Worm (Caenorhabditis elegans) whole organism, L3 larva: ENCODE data around the gene gadr-2.
A peak's percentile ranks its signal among the peaks of the same experiment; 100 is the strongest.

ENCODE experiments used
- ZK546.5 ChIP-seq: sonication (generic microtip); optimal IDR thresholded peaks from 2 replicates; lab custom pipeline; 2017; ENCODE audit warnings: missing biosample characterization, missing genetic modification characterization
- aly-2 ChIP-seq: fragments of 150-350 bp; optimal IDR thresholded peaks from 2 replicates; lab custom pipeline; 2014; ENCODE audit warnings: missing biosample characterization, missing genetic modification characterization
- ama-1 ChIP-seq: fragments of 150-350 bp; optimal IDR thresholded peaks from 2 replicates; lab custom pipeline; 2018
- ceh-16 ChIP-seq: sonication (generic microtip); optimal IDR thresholded peaks from 2 replicates; lab custom pipeline; 2017; ENCODE audit warnings: missing biosample characterization, missing genetic modification characterization
- ceh-82 ChIP-seq: fragments of 150-350 bp; optimal IDR thresholded peaks from 2 replicates; lab custom pipeline; 2014; ENCODE audit warnings: missing biosample characterization, missing genetic modification characterization
- ceh-9 ChIP-seq: sonication (generic microtip); optimal IDR thresholded peaks from 2 replicates; lab custom pipeline; 2018; ENCODE audit warnings: missing biosample characterization, missing genetic modification characterization
- daf-12 ChIP-seq: fragments of 150-350 bp; optimal IDR thresholded peaks from 2 replicates; lab custom pipeline; 2014; ENCODE audit warnings: missing biosample characterization, missing genetic modification reagents, missing genetic modification characterization
- egl-27 ChIP-seq: sonication (generic microtip); optimal IDR thresholded peaks from 4 replicates; lab custom pipeline; 2017; ENCODE audit warnings: missing biosample characterization, missing genetic modification reagents, missing genetic modification characterization
- elt-1 ChIP-seq: fragments of 150-350 bp; optimal IDR thresholded peaks from 2 replicates; lab custom pipeline; 2014; ENCODE audit warnings: missing biosample characterization, missing genetic modification characterization
- elt-2 ChIP-seq: sonication (generic microtip); optimal IDR thresholded peaks from 2 replicates; lab custom pipeline; 2016; ENCODE audit warnings: missing genetic modification reagents, mild to moderate bottlenecking, missing genetic modification characterization, missing compliant biosample characterization
- elt-3 ChIP-seq, 3 experiments: fragments of 150-350 bp in 1 of 3; sonication (generic microtip) in 2 of 3; optimal IDR thresholded peaks; 2 replicates in 2 of 3; 4 replicates in 1 of 3; lab custom pipeline; 2014 to 2017; ENCODE audit warnings: missing biosample characterization in 3 of 3, missing genetic modification characterization in 3 of 3
- eor-1 ChIP-seq, 2 experiments: fragments of 150-350 bp; optimal IDR thresholded peaks; 2 replicates each; lab custom pipeline; 2014 to 2018; ENCODE audit warnings: missing biosample characterization in 2 of 2, missing genetic modification characterization in 2 of 2
- fkh-10 ChIP-seq: sonication (generic microtip); optimal IDR thresholded peaks from 2 replicates; lab custom pipeline; 2017; ENCODE audit warnings: missing biosample characterization, missing genetic modification reagents, missing genetic modification characterization
- hmg-11 ChIP-seq: sonication (generic microtip); optimal IDR thresholded peaks from 2 replicates; lab custom pipeline; 2016; ENCODE audit warnings: missing genetic modification characterization, missing compliant biosample characterization
- lin-15B ChIP-seq: fragments of 150-350 bp; optimal IDR thresholded peaks from 2 replicates; lab custom pipeline; 2014; ENCODE audit warnings: missing biosample characterization, missing genetic modification characterization
- lin-39 ChIP-seq: fragments of 150-350 bp; optimal IDR thresholded peaks from 2 replicates; lab custom pipeline; 2018; ENCODE audit warnings: missing biosample characterization, missing genetic modification reagents, missing genetic modification characterization
- lsy-12 ChIP-seq: sonication (generic microtip); optimal IDR thresholded peaks from 2 replicates; lab custom pipeline; 2016; ENCODE audit warnings: mild to moderate bottlenecking, missing genetic modification characterization, missing compliant biosample characterization
- mml-1 ChIP-seq: fragments of 150-350 bp; sonication (generic microtip); optimal IDR thresholded peaks from 3 replicates; lab custom pipeline; 2014; ENCODE audit warnings: missing biosample characterization, missing genetic modification characterization
- nfya-1 ChIP-seq: sonication (generic microtip); optimal IDR thresholded peaks from 2 replicates; lab custom pipeline; 2017; ENCODE audit warnings: missing genetic modification characterization, mild to moderate bottlenecking, missing compliant biosample characterization, antibody characterized with exemption, moderate library complexity; ENCODE audit not compliant: insufficient read depth
- nhr-11 ChIP-seq: fragments of 150-350 bp; optimal IDR thresholded peaks from 2 replicates; lab custom pipeline; 2014; ENCODE audit warnings: missing biosample characterization, missing genetic modification characterization
- nhr-12 ChIP-seq: fragments of 150-350 bp; optimal IDR thresholded peaks from 2 replicates; lab custom pipeline; 2014; ENCODE audit warnings: missing biosample characterization, missing genetic modification characterization
- nhr-23 ChIP-seq: fragments of 150-350 bp; optimal IDR thresholded peaks from 2 replicates; lab custom pipeline; 2014; ENCODE audit warnings: missing biosample characterization, missing genetic modification reagents, missing genetic modification characterization
- nhr-237 ChIP-seq: fragments of 150-350 bp; optimal IDR thresholded peaks from 2 replicates; lab custom pipeline; 2014; ENCODE audit warnings: missing biosample characterization, missing genetic modification characterization
- nhr-25 ChIP-seq: sonication (generic microtip); optimal IDR thresholded peaks from 2 replicates; lab custom pipeline; 2017; ENCODE audit warnings: missing biosample characterization, missing genetic modification characterization
- nhr-43 ChIP-seq: sonication (generic microtip); optimal IDR thresholded peaks from 2 replicates; lab custom pipeline; 2016; ENCODE audit warnings: mild to moderate bottlenecking, missing genetic modification characterization, missing compliant biosample characterization; ENCODE audit not compliant: poor library complexity, severe bottlenecking
- nhr-67 ChIP-seq: fragments of 150-350 bp; optimal IDR thresholded peaks from 2 replicates; lab custom pipeline; 2014; ENCODE audit warnings: missing biosample characterization, missing genetic modification characterization
- nhr-76 ChIP-seq: fragments of 150-350 bp; sonication (generic microtip); optimal IDR thresholded peaks from 5 replicates; lab custom pipeline; 2014; ENCODE audit warnings: missing biosample characterization, missing genetic modification characterization
- nhr-77 ChIP-seq: fragments of 150-350 bp; optimal IDR thresholded peaks from 2 replicates; lab custom pipeline; 2014; ENCODE audit warnings: missing biosample characterization, missing genetic modification characterization
- pha-4 ChIP-seq: fragments of 150-350 bp; optimal IDR thresholded peaks from 2 replicates; lab custom pipeline; 2014; ENCODE audit warnings: missing biosample characterization, missing genetic modification reagents, missing genetic modification characterization
- pqm-1 ChIP-seq: fragments of 150-350 bp; optimal IDR thresholded peaks from 2 replicates; lab custom pipeline; 2017; ENCODE audit warnings: missing biosample characterization, missing genetic modification characterization, inconsistent platforms
- sea-2 ChIP-seq: fragments of 150-350 bp; sonication (generic microtip); optimal IDR thresholded peaks from 4 replicates; lab custom pipeline; 2014; ENCODE audit warnings: missing biosample characterization, missing genetic modification reagents, missing genetic modification characterization
- skn-1 ChIP-seq: fragments of 150-350 bp; optimal IDR thresholded peaks from 2 replicates; lab custom pipeline; 2014; ENCODE audit warnings: missing biosample characterization, missing genetic modification characterization
- snpc-4 ChIP-seq: fragments of 150-350 bp; optimal IDR thresholded peaks from 2 replicates; lab custom pipeline; 2014; ENCODE audit warnings: missing biosample characterization, missing genetic modification characterization
- tbx-2 ChIP-seq: sonication (generic microtip); optimal IDR thresholded peaks from 2 replicates; lab custom pipeline; 2016; ENCODE audit warnings: mild to moderate bottlenecking, missing genetic modification characterization, missing compliant biosample characterization
- unc-62 ChIP-seq: fragments of 150-350 bp; sonication (generic microtip); optimal IDR thresholded peaks from 4 replicates; lab custom pipeline; 2014; ENCODE audit warnings: missing biosample characterization, missing genetic modification reagents, missing genetic modification characterization
- zag-1 ChIP-seq: fragments of 150-350 bp; optimal IDR thresholded peaks from 2 replicates; lab custom pipeline; 2014; ENCODE audit warnings: missing biosample characterization, missing genetic modification characterization
- ztf-11 ChIP-seq: fragments of 150-350 bp; optimal IDR thresholded peaks from 2 replicates; lab custom pipeline; 2014; ENCODE audit warnings: missing biosample characterization, missing genetic modification characterization
- ztf-4 ChIP-seq: fragments of 150-350 bp; optimal IDR thresholded peaks from 2 replicates; lab custom pipeline; 2014; ENCODE audit warnings: missing biosample characterization, missing genetic modification characterization

The gadr-2 gene

DNA sequence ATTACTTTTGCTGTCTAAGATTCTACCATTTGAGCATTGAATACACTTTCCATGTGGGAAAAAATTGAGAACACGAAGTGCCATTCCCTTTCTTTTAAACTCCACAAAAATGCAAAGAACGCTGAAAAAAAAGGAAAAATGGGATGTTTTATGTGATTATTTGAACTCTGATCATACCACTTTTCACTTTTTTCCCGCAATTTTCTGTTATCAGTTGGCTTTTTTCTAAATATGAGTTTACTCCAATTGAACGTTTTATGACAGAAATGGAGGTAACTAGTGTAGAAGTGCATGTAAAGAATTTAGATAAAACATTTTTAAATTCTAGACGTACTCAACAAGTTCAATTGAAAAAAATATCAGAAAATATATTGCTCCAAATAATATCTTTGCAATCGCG lies 43.5 kb downstream of the gadr-2 start:
- no peak for TF ChIP-seq nfya-1
- TF ChIP-seq fkh-10, result no peak
- TF ChIP-seq ZK546.5 (tag; lab: Kevin White, UChicago), result no peak
- TF ChIP-seq nhr-237 (tag; lab: Kevin White, UChicago), result no peak
- TF ChIP-seq pqm-1 (tag; lab: Kevin White, UChicago), result peak; percentile 28
- TF ChIP-seq elt-2 (tag; lab: Kevin White, UChicago), result peak; percentile 79
- no peak for TF ChIP-seq ceh-16 (tag; lab: Kevin White, UChicago)
- no peak for TF ChIP-seq elt-3 (tag; optimal IDR thresholded peaks at IDR 0.05; lab: Kevin White, UChicago)
- TF ChIP-seq pha-4, result peak; percentile 20
- no peak for TF ChIP-seq ztf-11
- TF ChIP-seq lin-15B (tag; lab: Kevin White, UChicago), result no peak
- TF ChIP-seq unc-62, result no peak
- TF ChIP-seq sea-2 (GFP tag; lab: Kevin White, UChicago), result no peak
- TF ChIP-seq lin-39, result no peak
- no peak for TF ChIP-seq nhr-77 (tag; lab: Kevin White, UChicago)
- no peak for TF ChIP-seq nhr-11 (tag; lab: Kevin White, UChicago)
- no peak for TF ChIP-seq aly-2 (tag; lab: Kevin White, UChicago)

DNA sequence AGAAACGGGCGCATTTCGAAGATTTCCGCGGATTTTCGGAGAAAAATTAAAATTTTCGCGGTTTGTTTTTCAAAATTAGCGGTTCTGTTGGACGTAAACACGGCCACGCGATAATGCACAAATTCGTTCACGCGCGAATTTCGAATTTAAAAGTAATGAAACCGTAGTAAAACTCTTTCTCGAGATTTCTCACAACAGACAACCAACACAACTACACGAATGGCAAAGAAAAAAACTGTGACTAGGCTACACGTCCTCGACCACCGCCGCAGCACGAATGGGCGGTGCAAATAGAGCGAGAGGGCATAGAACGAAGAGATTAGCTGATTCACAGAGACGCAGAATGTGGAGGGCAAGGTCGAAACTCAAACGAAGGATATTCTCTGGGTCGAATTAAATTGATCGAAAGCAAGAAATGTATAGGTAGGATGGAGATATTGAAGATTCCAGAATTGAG lies 44.0 kb downstream of the gadr-2 start, which contains the start of gene idh-1:
Gene idh-1 (minus strand): TSS at position 228 of the 457 bp plus-strand sequence.
- TF ChIP-seq nfya-1, result peak; percentile 58
- no peak for TF ChIP-seq mml-1
- no peak for TF ChIP-seq nhr-12 (tag; lab: Kevin White, UChicago)
- TF ChIP-seq ztf-4, result no peak
- peak; percentile 89 for TF ChIP-seq ama-1
- peak; percentile 88 for TF ChIP-seq nhr-25
- no peak for TF ChIP-seq unc-62
- TF ChIP-seq lsy-12, result no peak
- peak; percentile 45 for TF ChIP-seq nhr-23
- no peak for TF ChIP-seq elt-1 (tag; lab: Kevin White, UChicago)
- no peak for TF ChIP-seq nhr-67 (tag; lab: Kevin White, UChicago)
- TF ChIP-seq pha-4, result peak; percentile 25
- no peak for TF ChIP-seq aly-2 (tag; lab: Kevin White, UChicago)
- peak; percentile 59 for TF ChIP-seq lin-39
- peak; percentile 83 for TF ChIP-seq snpc-4 (tag; lab: Kevin White, UChicago)
- no peak for TF ChIP-seq ZK546.5 (tag; lab: Kevin White, UChicago)
- peak; percentile 17 for TF ChIP-seq pqm-1 (tag; lab: Kevin White, UChicago)
- peak; percentile 27 for TF ChIP-seq hmg-11 (tag; lab: Kevin White, UChicago)
- no peak for TF ChIP-seq nhr-76
- TF ChIP-seq nhr-11 (tag; lab: Kevin White, UChicago), result no peak
- TF ChIP-seq lin-15B (tag; lab: Kevin White, UChicago), result peak; percentile 62

DNA sequence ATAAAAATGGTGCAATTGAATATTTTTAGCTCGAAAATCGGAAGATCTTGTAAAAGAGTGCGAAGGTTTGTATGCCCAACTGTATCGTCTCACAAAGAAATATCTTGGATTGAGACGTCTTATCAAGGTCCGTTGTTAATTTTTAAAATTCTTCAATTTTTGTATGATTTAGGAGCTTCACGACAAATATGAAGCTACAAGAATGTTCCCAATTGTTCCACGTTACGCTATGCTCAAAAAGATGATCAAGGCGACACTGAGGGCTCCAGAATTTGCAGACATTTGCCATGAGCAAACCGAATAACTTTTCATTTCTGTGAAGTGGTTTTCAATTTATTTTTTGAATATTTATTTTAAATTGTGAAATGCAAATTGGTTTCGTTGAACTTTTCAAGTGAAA lies 46.2 kb downstream of the gadr-2 start:
- TF ChIP-seq elt-2 (tag; lab: Kevin White, UChicago) (peak; percentile 50), nhr-25 (peak; percentile 60), eor-1 (tag; optimal IDR thresholded peaks at IDR 0.05; lab: Kevin White, UChicago) (no peak), elt-1 (tag; lab: Kevin White, UChicago) (no peak), nhr-77 (tag; lab: Kevin White, UChicago) (no peak), tbx-2 (tag; lab: Kevin White, UChicago) (peak; percentile 40), elt-3 (tag; optimal IDR thresholded peaks at IDR 0.05; lab: Kevin White, UChicago) (peak in 1 of 3 experiments; percentile 10), nhr-43 (tag; lab: Kevin White, UChicago) (peak; percentile 56), nhr-23 (peak; percentile 32), lsy-12 (peak; percentile 63), nfya-1 (peak; percentile 12), pqm-1 (tag; lab: Kevin White, UChicago) (peak; percentile 4), ama-1 (peak; percentile 96)

DNA sequence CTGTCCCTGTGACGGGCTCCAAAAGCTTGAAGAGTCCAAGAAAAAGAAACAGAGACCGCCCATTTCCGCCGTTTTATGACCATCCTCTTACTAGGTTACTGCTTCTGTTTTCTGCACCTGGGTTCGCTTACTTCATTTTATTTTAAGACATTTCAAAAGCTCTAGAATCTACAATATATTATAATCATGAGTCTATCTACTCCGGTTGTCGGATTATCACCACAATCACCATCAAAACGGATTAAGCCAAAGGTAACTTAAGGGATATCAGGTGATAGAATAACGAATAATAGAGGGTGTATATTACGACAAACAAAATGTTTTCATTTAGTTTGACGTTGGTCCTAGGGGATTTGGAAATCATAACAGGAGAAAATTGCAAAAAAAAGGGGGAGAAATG lies 52.6 kb downstream of the gadr-2 start:
- TF ChIP-seq skn-1 (no peak), egl-27 (no peak), nhr-25 (no peak), ceh-82 (no peak), nhr-76 (no peak), nhr-11 (tag; lab: Kevin White, UChicago) (no peak), tbx-2 (tag; lab: Kevin White, UChicago) (no peak), unc-62 (no peak), hmg-11 (tag; lab: Kevin White, UChicago) (no peak), snpc-4 (tag; lab: Kevin White, UChicago) (no peak), zag-1 (no peak), elt-3 (tag; optimal IDR thresholded peaks at IDR 0.05; lab: Kevin White, UChicago) (no peak), nhr-237 (tag; lab: Kevin White, UChicago) (no peak), ceh-9 (no peak), daf-12 (tag; lab: Kevin White, UChicago) (no peak)
